Fruit fly (Drosophila melanogaster) whole organism, embryonic: Measurements from ENCODE around the gene CG34049.

Experiments used
- Blimp-1 ChIP-seq: fragments of 200-800 bp; sonication (Bioruptor generic); optimal IDR thresholded peaks from 3 replicates; lab custom pipeline; 2018; ENCODE audit warnings: missing biosample characterization, missing genetic modification characterization, mild to moderate bottlenecking, moderate library complexity, missing genetic modification reagents
- BtbVII ChIP-seq: fragments of 200-800 bp; sonication (Bioruptor generic); optimal IDR thresholded peaks from 3 replicates; lab custom pipeline; 2017; ENCODE audit warnings: missing biosample characterization, mild to moderate bottlenecking, missing genetic modification characterization
- CG10462 ChIP-seq: fragments of 200-800 bp; sonication (Bioruptor generic); optimal IDR thresholded peaks from 2 replicates; lab custom pipeline; 2016; ENCODE audit warnings: missing biosample characterization, missing genetic modification characterization
- CG10654 ChIP-seq: fragments of 200-800 bp; sonication (Bioruptor generic); optimal IDR thresholded peaks from 2 replicates; lab custom pipeline; 2016; ENCODE audit warnings: missing biosample characterization, missing genetic modification characterization
- CG11247 ChIP-seq: fragments of 200-800 bp; sonication (Bioruptor generic); IDR thresholded peaks from 2 replicates; pipeline ENCODE4 v1.3.6; 2022; ENCODE audit warnings: missing biosample characterization, missing genetic modification characterization
- CG11695 ChIP-seq: fragments of 200-800 bp; sonication (Bioruptor generic); IDR thresholded peaks from 3 replicates; pipeline ENCODE4 v1.3.6; 2022; ENCODE audit warnings: missing biosample characterization, missing genetic modification characterization
- CG13287 ChIP-seq: fragments of 200-800 bp; sonication (Bioruptor generic); IDR thresholded peaks from 2 replicates; pipeline ENCODE4 v1.3.6; 2022; ENCODE audit warnings: missing biosample characterization, missing genetic modification characterization; ENCODE audit not compliant: partially characterized antibody
- CG13775 ChIP-seq: fragments of 200-800 bp; sonication (Bioruptor generic); optimal IDR thresholded peaks from 3 replicates; lab custom pipeline; 2017; ENCODE audit warnings: missing biosample characterization, mild to moderate bottlenecking, missing genetic modification characterization
- CG17328 ChIP-seq: fragments of 200-800 bp; sonication (Bioruptor generic); IDR thresholded peaks from 2 replicates; pipeline ENCODE4 v1.3.6; 2022; ENCODE audit warnings: missing biosample characterization, missing genetic modification characterization
- CG17612 ChIP-seq: fragments of 200-800 bp; sonication (Bioruptor generic); IDR thresholded peaks from 2 replicates; pipeline ENCODE4 v1.3.6; 2022; ENCODE audit warnings: missing biosample characterization, missing genetic modification characterization
- CG17829 ChIP-seq: fragments of 200-800 bp; optimal IDR thresholded peaks from 2 replicates; lab custom pipeline; 2019; ENCODE audit warnings: missing biosample characterization, mild to moderate bottlenecking, missing genetic modification characterization, moderate library complexity
- CG3407 ChIP-seq: fragments of 200-800 bp; sonication (Bioruptor generic); optimal IDR thresholded peaks from 2 replicates; lab custom pipeline; 2018; ENCODE audit warnings: missing biosample characterization, mild to moderate bottlenecking, missing genetic modification characterization
- CG34376 ChIP-seq: fragments of 200-800 bp; sonication (Bioruptor generic); optimal IDR thresholded peaks from 2 replicates; lab custom pipeline; 2018; ENCODE audit warnings: missing biosample characterization, mild to moderate bottlenecking, missing genetic modification characterization
- CG34422 ChIP-seq: fragments of 200-800 bp; sonication (Bioruptor generic); IDR thresholded peaks from 3 replicates; pipeline ENCODE4 v1.3.6; 2022; ENCODE audit warnings: missing biosample characterization, missing genetic modification characterization
- CG4404 ChIP-seq: fragments of 200-800 bp; sonication (Bioruptor generic); IDR thresholded peaks from 2 replicates; pipeline ENCODE4 v1.3.6; 2022; ENCODE audit warnings: missing biosample characterization, missing genetic modification characterization
- CG4707 ChIP-seq: fragments of 200-800 bp; sonication (Bioruptor generic); optimal IDR thresholded peaks from 2 replicates; lab custom pipeline; 2018; ENCODE audit warnings: missing biosample characterization, mild to moderate bottlenecking, missing genetic modification characterization, moderate library complexity
- CG8290 ChIP-seq, 3 experiments: fragments of 200-800 bp; sonication (Bioruptor generic); optimal IDR thresholded peaks; 2 replicates each; lab custom pipeline; 2016 to 2019; ENCODE audit warnings: missing biosample characterization in 3 of 3, missing genetic modification characterization in 3 of 3, mild to moderate bottlenecking in 2 of 3, moderate library complexity in 1 of 3
- CG8765 ChIP-seq: fragments of 200-800 bp; sonication (Bioruptor generic); IDR thresholded peaks from 2 replicates; pipeline ENCODE4 v1.3.6; 2022; ENCODE audit warnings: missing biosample characterization, missing genetic modification characterization
- Camta ChIP-seq: fragments of 200-800 bp; sonication (Bioruptor generic); optimal IDR thresholded peaks from 2 replicates; lab custom pipeline; 2016; ENCODE audit warnings: missing biosample characterization, missing genetic modification characterization
- D19A ChIP-seq: fragments of 200-800 bp; optimal IDR thresholded peaks from 3 replicates; lab custom pipeline; 2019; ENCODE audit warnings: missing biosample characterization, mild to moderate bottlenecking, missing genetic modification characterization, moderate library complexity
- Dbx ChIP-seq: fragments of 200-800 bp; sonication (Bioruptor generic); IDR thresholded peaks from 3 replicates; pipeline ENCODE4 v1.3.6; 2022; ENCODE audit warnings: missing biosample characterization, missing genetic modification characterization
- Dip2 ChIP-seq: fragments of 200-800 bp; sonication (Bioruptor generic); IDR thresholded peaks from 2 replicates; pipeline ENCODE4 v1.3.6; 2022; ENCODE audit warnings: missing biosample characterization, missing genetic modification characterization
- Drgx ChIP-seq: fragments of 200-800 bp; sonication (Bioruptor generic); IDR thresholded peaks from 2 replicates; pipeline ENCODE4 v1.3.6; 2022; ENCODE audit warnings: missing biosample characterization, missing genetic modification characterization
- H15 ChIP-seq: fragments of 200-800 bp; sonication (Bioruptor generic); IDR thresholded peaks from 3 replicates; pipeline ENCODE4 v1.3.6; 2022; ENCODE audit warnings: missing biosample characterization, missing genetic modification characterization
- Lhr ChIP-seq: fragments of 200-800 bp; sonication (Bioruptor generic); optimal IDR thresholded peaks from 3 replicates; lab custom pipeline; 2017; ENCODE audit warnings: mild to moderate bottlenecking, missing biosample characterization, missing genetic modification reagents, missing genetic modification characterization
- Lpt ChIP-seq: fragments of >200 bp; optimal IDR thresholded peaks from 2 replicates; lab custom pipeline; 2018; ENCODE audit warnings: missing biosample characterization, missing genetic modification characterization
- MESR4 ChIP-seq: fragments of 200-800 bp; sonication (Bioruptor generic); optimal IDR thresholded peaks from 2 replicates; lab custom pipeline; 2018; ENCODE audit warnings: missing biosample characterization, mild to moderate bottlenecking, missing genetic modification characterization, moderate library complexity
- Med ChIP-seq: fragments of 200-800 bp; sonication (Bioruptor generic); peaks from one replicate; lab custom pipeline; 2016; ENCODE audit warnings: missing biosample characterization, missing genetic modification characterization, mild to moderate bottlenecking, inconsistent platforms, moderate library complexity
- Nf-YA ChIP-seq: fragments of 200-800 bp; sonication (Bioruptor generic); IDR thresholded peaks from 2 replicates; pipeline ENCODE4 v1.3.6; 2022; ENCODE audit warnings: missing biosample characterization, missing genetic modification characterization
- Ravus ChIP-seq: fragments of 200-800 bp; sonication (Bioruptor generic); IDR thresholded peaks from 2 replicates; pipeline ENCODE4 v1.3.6; 2022; ENCODE audit warnings: missing biosample characterization, missing genetic modification characterization
- Rx ChIP-seq: fragments of 200-800 bp; sonication (Bioruptor generic); IDR thresholded peaks from 2 replicates; pipeline ENCODE4 v1.3.6; 2022; ENCODE audit warnings: missing biosample characterization, missing genetic modification characterization
- Taf1 ChIP-seq: fragments of 200-800 bp; sonication (Bioruptor generic); IDR thresholded peaks from 2 replicates; pipeline ENCODE4 v1.3.6; 2022; ENCODE audit warnings: missing biosample characterization, missing genetic modification characterization
- ase ChIP-seq: fragments of 200-800 bp; sonication (Bioruptor generic); IDR thresholded peaks from 3 replicates; pipeline ENCODE4 v1.3.6; 2022; ENCODE audit warnings: missing biosample characterization, missing genetic modification characterization
- bigmax ChIP-seq: fragments of 200-800 bp; sonication (Bioruptor generic); optimal IDR thresholded peaks from 2 replicates; lab custom pipeline; 2018; ENCODE audit warnings: missing biosample characterization, mild to moderate bottlenecking, missing genetic modification characterization
- cas ChIP-seq: fragments of 200-800 bp; sonication (Bioruptor generic); IDR thresholded peaks from 2 replicates; pipeline ENCODE4 v1.3.6; 2022; ENCODE audit warnings: missing biosample characterization, missing genetic modification characterization
- crp ChIP-seq, 2 experiments: fragments of 200-800 bp; sonication (Bioruptor generic); optimal IDR thresholded peaks; 2 replicates in 1 of 2; 3 replicates in 1 of 2; lab custom pipeline; 2017; ENCODE audit warnings: missing biosample characterization in 2 of 2, missing genetic modification characterization in 2 of 2, mild to moderate bottlenecking in 1 of 2, moderate library complexity in 1 of 2
- dan ChIP-seq: fragments of 200-800 bp; sonication (Bioruptor generic); IDR thresholded peaks from 2 replicates; pipeline ENCODE4 v1.3.6; 2022; ENCODE audit warnings: missing biosample characterization, missing genetic modification characterization
- dati ChIP-seq: fragments of 200-800 bp; sonication (Bioruptor generic); IDR thresholded peaks from 2 replicates; pipeline ENCODE4 v1.3.6; 2022; ENCODE audit warnings: missing biosample characterization, missing genetic modification characterization
- dimm ChIP-seq: fragments of 200-800 bp; sonication (Bioruptor generic); IDR thresholded peaks from 2 replicates; pipeline ENCODE4 v1.3.6; 2022; ENCODE audit warnings: missing biosample characterization, missing genetic modification characterization
- fru ChIP-seq: fragments of >200 bp; optimal IDR thresholded peaks from 2 replicates; lab custom pipeline; 2017
- grau ChIP-seq: fragments of 200-800 bp; optimal IDR thresholded peaks from 3 replicates; lab custom pipeline; 2019; ENCODE audit warnings: missing biosample characterization, mild to moderate bottlenecking, missing genetic modification characterization, moderate library complexity
- hth ChIP-seq: fragments of >200 bp; optimal IDR thresholded peaks from 2 replicates; lab custom pipeline; 2017; ENCODE audit warnings: inconsistent platforms
- lilli ChIP-seq: fragments of 200-800 bp; sonication (Bioruptor generic); optimal IDR thresholded peaks from 3 replicates; lab custom pipeline; 2016; ENCODE audit warnings: missing biosample characterization, missing genetic modification characterization
- lola ChIP-seq, 3 experiments: fragments of >200 bp in 2 of 3; fragments of 200-800 bp in 1 of 3; sonication (Bioruptor generic) in 1 of 3; optimal IDR thresholded peaks; 2 replicates each; lab custom pipeline; 2017 to 2019; ENCODE audit warnings: missing biosample characterization in 3 of 3, missing genetic modification characterization in 3 of 3, mild to moderate bottlenecking in 1 of 3, moderate library complexity in 1 of 3
- mam ChIP-seq: fragments of 200-800 bp; sonication (Bioruptor generic); optimal IDR thresholded peaks from 3 replicates; lab custom pipeline; 2016; ENCODE audit warnings: missing biosample characterization, missing genetic modification characterization
- nerfin-1 ChIP-seq: fragments of 200-800 bp; sonication (Bioruptor generic); optimal IDR thresholded peaks from 3 replicates; lab custom pipeline; 2019; ENCODE audit warnings: missing biosample characterization, mild to moderate bottlenecking, missing genetic modification characterization, moderate library complexity
- org-1 ChIP-seq: fragments of 200-800 bp; sonication (Bioruptor generic); optimal IDR thresholded peaks from 2 replicates; lab custom pipeline; 2017; ENCODE audit warnings: missing biosample characterization, missing genetic modification characterization
- sens ChIP-seq: fragments of 200-800 bp; sonication (Bioruptor generic); peaks from one replicate; lab custom pipeline; 2016; ENCODE audit warnings: missing biosample characterization, missing genetic modification characterization
- unpg ChIP-seq: fragments of 200-800 bp; sonication (Bioruptor generic); optimal IDR thresholded peaks from 3 replicates; lab custom pipeline; 2018; ENCODE audit warnings: missing biosample characterization, mild to moderate bottlenecking, missing genetic modification characterization, moderate library complexity
- zfh1 ChIP-seq: fragments of 200-800 bp; sonication (Bioruptor generic); IDR thresholded peaks from 3 replicates; pipeline ENCODE4 v1.3.6; 2022; ENCODE audit warnings: missing biosample characterization, missing genetic modification characterization

The CG34049 gene

DNA sequence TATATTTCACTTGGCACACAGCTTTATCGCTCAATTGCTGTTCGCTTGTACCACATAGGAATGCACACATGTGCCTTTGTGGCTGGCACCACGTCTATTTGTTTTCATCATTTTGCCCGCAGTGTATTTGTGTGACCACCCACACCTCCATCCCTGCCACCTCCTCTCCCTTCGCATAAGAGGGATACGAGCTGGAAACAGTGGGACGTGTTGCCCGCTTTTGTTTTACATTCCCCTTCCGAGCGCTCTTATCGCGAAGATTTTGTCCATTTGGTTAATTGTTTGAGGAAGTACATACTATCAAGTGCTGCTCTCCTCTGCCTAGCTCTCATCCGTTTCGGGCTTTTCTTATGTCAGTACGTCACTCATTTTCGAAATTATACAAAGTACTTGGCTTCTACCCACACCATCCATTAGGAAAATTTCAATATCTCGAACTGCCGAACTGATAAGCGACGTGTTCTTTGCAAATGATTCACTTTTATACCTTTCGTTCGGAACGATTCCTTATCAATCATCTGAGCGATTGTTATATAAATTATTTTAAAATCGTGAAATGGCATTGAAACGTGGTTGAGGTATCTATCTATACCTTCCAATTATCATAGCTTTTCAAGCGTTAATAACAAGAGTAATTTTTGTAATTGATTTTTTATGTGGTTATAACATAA is 36.8 kb downstream of the CG34049 start (continued):
- TF ChIP-seq CG8290 (GFP tag; optimal IDR thresholded peaks at IDR 0.05; lab: Kevin White, UChicago) (no peak), CG8290 (tag; optimal IDR thresholded peaks at IDR 0.05; lab: Kevin White, UChicago) (peak in 1 of 2 experiments; percentile 37), Dip2 (GFP tag; lab: Robert Waterston, UW) (no peak), Lpt (GFP tag; lab: Kevin White, UChicago) (no peak), CG10654 (GFP tag; lab: Kevin White, UChicago) (no peak), zfh1 (GFP tag; lab: Robert Waterston, UW) (0 out of 3 replicates have a peak, but pooled peaks have one; percentile 14), CG11695 (GFP tag; lab: Robert Waterston, UW) (no peak), Dbx (GFP tag; lab: Robert Waterston, UW) (0 out of 3 replicates have a peak, but pooled peaks have one; percentile 22), Ravus (GFP tag; lab: Robert Waterston, UW) (no peak), sens (GFP tag; lab: Kevin White, UChicago) (peak; percentile 52), nerfin-1 (tag; lab: Kevin White, UChicago) (no peak), CG34376 (GFP tag; lab: Kevin White, UChicago) (peak; percentile 38), dimm (GFP tag; lab: Robert Waterston, UW) (no peak), Drgx (GFP tag; lab: Robert Waterston, UW) (0 out of 2 replicates have a peak, but pooled peaks have one; percentile 23), Med (peak; percentile 74), CG4707 (peak; percentile 16), CG3407 (GFP tag; lab: Kevin White, UChicago) (no peak)
- TF ChIP-seq, all 482 proteins: peak for 26

- TF ChIP-seq dati (GFP tag; lab: Robert Waterston, UW) = no peak; the same call in 1 of the 2 replicates
- TF ChIP-seq cas = no peak
- TF ChIP-seq CG17328 = peak; percentile 74
- TF ChIP-seq grau = peak; percentile 46
- TF ChIP-seq Camta (GFP tag; lab: Kevin White, UChicago) = no peak
- TF ChIP-seq CG17829 (tag; lab: Kevin White, UChicago) = no peak
- TF ChIP-seq Lhr (GFP tag; lab: Kevin White, UChicago) = no peak
- no peak for TF ChIP-seq fru
- peak; percentile 57 for TF ChIP-seq unpg
- no peak for TF ChIP-seq CG10462 (GFP tag; lab: Kevin White, UChicago)
- TF ChIP-seq Rx (GFP tag; lab: Robert Waterston, UW) = peak; percentile 60
- no peak for TF ChIP-seq CG13287 (GFP tag; lab: Robert Waterston, UW)
- TF ChIP-seq dan = no peak
- no peak for TF ChIP-seq crp (GFP tag; optimal IDR thresholded peaks at IDR 0.05; lab: Kevin White, UChicago)
- TF ChIP-seq CG13775 (GFP tag; lab: Kevin White, UChicago) = no peak
- TF ChIP-seq D19A (tag; lab: Kevin White, UChicago) = peak; percentile 22
- peak; percentile 6 for TF ChIP-seq mam (GFP tag; lab: Kevin White, UChicago)
- peak; percentile 47 for TF ChIP-seq Blimp-1 (GFP tag; lab: Kevin White, UChicago)
- no peak for TF ChIP-seq CG8765 (GFP tag; lab: Robert Waterston, UW)
- no peak for TF ChIP-seq Taf1
- TF ChIP-seq H15 (GFP tag; lab: Robert Waterston, UW) = peak; percentile 69; the same call in 2 of the 3 replicates
- TF ChIP-seq ase = peak; percentile 74; the same call in 2 of the 3 replicates
- TF ChIP-seq org-1 (GFP tag; lab: Kevin White, UChicago) = peak; percentile 5
- TF ChIP-seq CG4404 (GFP tag; lab: Robert Waterston, UW) = no peak
- no peak for TF ChIP-seq lola (GFP tag; optimal IDR thresholded peaks at IDR 0.05; lab: Kevin White, UChicago)
- TF ChIP-seq CG17612 (GFP tag; lab: Robert Waterston, UW) = no peak
- peak; percentile 48 for TF ChIP-seq lilli (GFP tag; lab: Kevin White, UChicago)
- no peak for TF ChIP-seq MESR4
- no peak for TF ChIP-seq hth (lab: Kevin White, UChicago)
- peak; percentile 26; the same call in 1 of the 2 replicates for TF ChIP-seq CG11247 (GFP tag; lab: Robert Waterston, UW)
- peak; percentile 29 for TF ChIP-seq Nf-YA (GFP tag; lab: Robert Waterston, UW)
- no peak for TF ChIP-seq bigmax
- peak; percentile 35 for TF ChIP-seq BtbVII (GFP tag; lab: Kevin White, UChicago)
- TF ChIP-seq CG34422 (GFP tag; lab: Robert Waterston, UW) = peak; percentile 49; the same call in 1 of the 3 replicates
Observed at dm6 chr2L:2227316-2227715, 37.8 kb downstream of the CG34049 start.
